Fruit fly (Drosophila melanogaster): ENCODE measurements around the gene Adhr.

The Adhr gene

DNA sequence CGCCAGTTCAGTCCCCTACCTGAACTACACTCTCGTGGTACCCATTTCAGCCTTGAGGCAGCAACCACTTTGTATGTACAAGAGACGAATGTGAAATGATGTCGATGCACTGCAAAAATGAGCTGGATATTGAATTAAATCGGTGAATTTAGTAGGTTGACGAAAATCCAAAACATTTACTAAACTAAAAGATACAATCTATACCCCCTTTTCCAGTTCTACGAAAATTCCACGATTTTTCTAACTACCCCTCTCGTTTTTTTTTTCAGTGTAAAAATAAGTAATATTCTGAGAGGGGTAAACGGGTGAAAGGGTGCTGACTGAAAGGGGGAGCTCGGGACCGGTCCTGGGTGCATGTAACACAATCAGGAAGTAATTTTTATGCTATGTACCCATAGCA, 6.8 kb downstream of the Adhr start (continued):
- TF ChIP-seq Dfd (GFP tag; optimal IDR thresholded peaks at IDR 0.05) (no peak), NC2β (GFP tag; optimal IDR thresholded peaks at IDR 0.05) (peak; percentile 59), croc (GFP tag; conservative IDR thresholded peaks at IDR 0.05) (peak; percentile 48; the same call in 1 of the 3 replicates), D19B (GFP tag; optimal IDR thresholded peaks at IDR 0.05) (no peak), Dek (tag; optimal IDR thresholded peaks at IDR 0.05) (no peak), tll (GFP tag; optimal IDR thresholded peaks at IDR 0.05) (no peak), cato (GFP tag; optimal IDR thresholded peaks at IDR 0.05; ENCODE audit: borderline replicate concordance) (peak; percentile 31), CG12219 (GFP tag; optimal IDR thresholded peaks at IDR 0.05) (peak; percentile 42), pnt (GFP tag; optimal IDR thresholded peaks at IDR 0.05) (peak; percentile 62), cad (GFP tag; optimal IDR thresholded peaks at IDR 0.05) (no peak), hbn (GFP tag; IDR thresholded peaks at IDR 0.05; ENCODE audit: partially characterized antibody) (no peak), CG6765 (GFP tag; optimal IDR thresholded peaks at IDR 0.05) (no peak), ci (GFP tag; IDR thresholded peaks at IDR 0.05) (0 out of 3 replicates have a peak, but pooled peaks have one; percentile 62), D19A (tag; optimal IDR thresholded peaks at IDR 0.05) (peak; percentile 18), CG18476 (GFP tag; optimal IDR thresholded peaks at IDR 0.05) (peak; percentile 32), CG32532 (GFP tag; IDR thresholded peaks at IDR 0.05) (peak; percentile 14; the same call in 1 of the 2 replicates), gt (GFP tag; IDR thresholded peaks at IDR 0.05) (no peak), Neu2 (GFP tag; optimal IDR thresholded peaks at IDR 0.05; ENCODE audit: borderline replicate concordance) (peak; percentile 35), CG16815 (GFP tag; optimal IDR thresholded peaks at IDR 0.05) (peak; percentile 42), CG5180 (GFP tag; optimal IDR thresholded peaks at IDR 0.05) (no peak), MBD-R2 (GFP tag; IDR thresholded peaks at IDR 0.05) (no peak), CG1024 (GFP tag; IDR thresholded peaks at IDR 0.05) (0 out of 2 replicates have a peak, but pooled peaks have one; percentile 51), CG14710 (tag; optimal IDR thresholded peaks at IDR 0.05) (peak; percentile 68), gfzf (GFP tag; optimal IDR thresholded peaks at IDR 0.05) (no peak), CG1603 (tag; optimal IDR thresholded peaks at IDR 0.05) (peak; percentile 76), onecut (GFP tag; IDR thresholded peaks at IDR 0.05) (peak; percentile 41), tgo (GFP tag; IDR thresholded peaks at IDR 0.05) (peak; percentile 51; the same call in 2 of the 3 replicates), Hr39 (optimal IDR thresholded peaks at IDR 0.05) (no peak), btn (GFP tag; optimal IDR thresholded peaks at IDR 0.05) (no peak), TFAM (GFP tag; optimal IDR thresholded peaks at IDR 0.05) (no peak), Opbp (GFP tag; IDR thresholded peaks at IDR 0.05; ENCODE audit: partially characterized antibody) (no peak), emc (GFP tag; optimal IDR thresholded peaks at IDR 0.05) (no peak), zfh2 (GFP tag; optimal IDR thresholded peaks at IDR 0.05) (no peak), Nf-YA (GFP tag; IDR thresholded peaks at IDR 0.05) (no peak), CG31224 (GFP tag; IDR thresholded peaks at IDR 0.05) (no peak), Rfx (GFP tag; IDR thresholded peaks at IDR 0.05) (no peak), CG8388 (GFP tag; optimal IDR thresholded peaks at IDR 0.05) (peak; percentile 27), BtbVII (GFP tag; optimal IDR thresholded peaks at IDR 0.05) (no peak), sug (tag; optimal IDR thresholded peaks at IDR 0.05) (no peak), CG17612 (GFP tag; IDR thresholded peaks at IDR 0.05) (no peak), nom (GFP tag; optimal IDR thresholded peaks at IDR 0.05) (peak; percentile 91), Hmr (GFP tag; optimal IDR thresholded peaks at IDR 0.05) (no peak)

DNA sequence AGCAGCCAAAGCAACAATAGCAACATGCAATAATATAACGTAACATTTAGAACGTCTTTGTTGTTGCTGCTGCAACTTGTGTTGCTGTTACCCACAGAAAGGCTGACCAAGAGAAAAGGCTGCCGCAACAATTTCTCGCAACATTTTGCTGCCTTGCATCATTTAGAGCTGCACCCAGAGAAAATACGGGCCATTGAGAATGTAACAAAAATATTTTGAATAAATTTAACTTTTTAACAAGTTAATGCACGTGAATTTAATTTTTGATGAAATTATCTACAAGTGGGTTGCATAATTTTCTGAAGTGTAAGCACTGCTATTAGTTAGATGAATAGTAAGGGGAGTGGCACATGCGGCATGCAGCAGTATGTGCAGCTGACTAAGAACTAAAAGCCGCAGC, 8.5 kb downstream of the Adhr start:
- TF ChIP-seq CG1603 (tag; optimal IDR thresholded peaks at IDR 0.05), result peak; percentile 21
- no peak for TF ChIP-seq H15 (GFP tag; IDR thresholded peaks at IDR 0.05)
- no peak for TF ChIP-seq Elba2 (GFP tag; optimal IDR thresholded peaks at IDR 0.05)
- no peak for TF ChIP-seq disco-r (GFP tag; optimal IDR thresholded peaks at IDR 0.05)
- peak; percentile 31; the same call in 1 of the 2 replicates for TF ChIP-seq CG4404 (GFP tag; IDR thresholded peaks at IDR 0.05)
- no peak for TF ChIP-seq CG31388 (GFP tag; optimal IDR thresholded peaks at IDR 0.05)
- TF ChIP-seq Drgx (GFP tag; IDR thresholded peaks at IDR 0.05), result peak; percentile 81
- no peak for TF ChIP-seq MESR4 (GFP tag; optimal IDR thresholded peaks at IDR 0.05)
- TF ChIP-seq usp (GFP tag; optimal IDR thresholded peaks at IDR 0.05), result no peak
- TF ChIP-seq CG4360 (GFP tag; IDR thresholded peaks at IDR 0.05), result 0 out of 2 replicates have a peak, but pooled peaks have one; percentile 41
- TF ChIP-seq CG15514 (GFP tag; optimal IDR thresholded peaks at IDR 0.05), result no peak
- peak; percentile 17 for TF ChIP-seq Med (GFP tag)
